Worm (Caenorhabditis elegans): Measurements from ENCODE around the gene F36H5.14.

F36H5.14 gene

ce11 chrII:1786209-1786608, 10.9 kb downstream of the F36H5.14 start, which contains the start of gene C08F1.10:
Gene C08F1.10, minus strand, starts transcription at chrII:1786309.
- no peak for TF ChIP-seq tbx-2 (tag; optimal IDR thresholded peaks at IDR 0.05)
- TF ChIP-seq elt-3 (tag; optimal IDR thresholded peaks at IDR 0.05): no peak
- no peak for TF ChIP-seq ZK546.5 (tag; optimal IDR thresholded peaks at IDR 0.05)
- TF ChIP-seq ceh-28 (tag; optimal IDR thresholded peaks at IDR 0.05): no peak
- TF ChIP-seq lin-39 (tag; optimal IDR thresholded peaks at IDR 0.05): no peak
- no peak for TF ChIP-seq lsy-12 (tag; optimal IDR thresholded peaks at IDR 0.05)
- TF ChIP-seq nhr-25 (tag; optimal IDR thresholded peaks at IDR 0.05): no peak
- TF ChIP-seq fkh-2 (tag; optimal IDR thresholded peaks at IDR 0.05): no peak
- no peak for TF ChIP-seq ceh-82 (tag; optimal IDR thresholded peaks at IDR 0.05)
- no peak for TF ChIP-seq fkh-10 (GFP tag; optimal IDR thresholded peaks at IDR 0.05)
- TF ChIP-seq eor-1 (tag; optimal IDR thresholded peaks at IDR 0.05): no peak
- TF ChIP-seq daf-12 (tag; optimal IDR thresholded peaks at IDR 0.05): no peak
- no peak for TF ChIP-seq ceh-16 (tag; optimal IDR thresholded peaks at IDR 0.05)
- TF ChIP-seq pqm-1 (tag; optimal IDR thresholded peaks at IDR 0.05): no peak
- TF ChIP-seq ama-1 (optimal IDR thresholded peaks at IDR 0.05): no peak

ce11 chrII:1787208-1787607, 11.9 kb downstream of the F36H5.14 start:
- TF ChIP-seq nhr-67 (tag; optimal IDR thresholded peaks at IDR 0.05) (no peak), jun-1 (tag; optimal IDR thresholded peaks at IDR 0.05) (no peak), daf-12 (tag; optimal IDR thresholded peaks at IDR 0.05) (no peak)

- TF ChIP-seq sea-2 (GFP tag; optimal IDR thresholded peaks at IDR 0.05) (no peak), nhr-76 (tag; optimal IDR thresholded peaks at IDR 0.05) (no peak), jun-1 (tag; optimal IDR thresholded peaks at IDR 0.05) (no peak), aly-2 (tag; optimal IDR thresholded peaks at IDR 0.05) (no peak), lin-39 (tag; optimal IDR thresholded peaks at IDR 0.05) (no peak), ceh-16 (tag; optimal IDR thresholded peaks at IDR 0.05) (no peak), egl-27 (tag; optimal IDR thresholded peaks at IDR 0.05) (no peak), nhr-11 (tag; optimal IDR thresholded peaks at IDR 0.05) (no peak), nfya-1 (tag; optimal IDR thresholded peaks at IDR 0.05; ENCODE audit: insufficient read depth) (no peak), unc-39 (tag; optimal IDR thresholded peaks at IDR 0.05) (no peak), elt-3 (tag; optimal IDR thresholded peaks at IDR 0.05) (no peak), elt-2 (tag; optimal IDR thresholded peaks at IDR 0.05) (no peak), ceh-82 (tag; optimal IDR thresholded peaks at IDR 0.05) (no peak), nhr-28 (tag; optimal IDR thresholded peaks at IDR 0.05) (no peak), nhr-25 (tag; optimal IDR thresholded peaks at IDR 0.05) (no peak), R02D3.7 (tag; optimal IDR thresholded peaks at IDR 0.05) (no peak)
Measured at ce11 chrII:1788087-1788486, 12.8 kb downstream of the F36H5.14 start, which contains the start of the genes C08F1.6 and fbxb-13. Gene C08F1.6, minus strand, starts transcription at chrII:1788187. Gene fbxb-13, plus strand, starts transcription at chrII:1788277.

ce11 chrII:1806358-1806757, 31.0 kb downstream of the F36H5.14 start, which contains the start of gene C08F1.12:
Gene C08F1.12, minus strand, starts transcription at chrII:1806458.
- no peak for TF ChIP-seq pha-4 (tag; optimal IDR thresholded peaks at IDR 0.05)
- no peak for TF ChIP-seq elt-3 (tag; optimal IDR thresholded peaks at IDR 0.05)
- no peak for TF ChIP-seq ceh-82 (tag; optimal IDR thresholded peaks at IDR 0.05)
- TF ChIP-seq hmg-11 (tag; optimal IDR thresholded peaks at IDR 0.05): no peak
- no peak for TF ChIP-seq ZK546.5 (tag; optimal IDR thresholded peaks at IDR 0.05)
- no peak for TF ChIP-seq nhr-28 (tag; optimal IDR thresholded peaks at IDR 0.05)
- no peak for TF ChIP-seq elt-1 (tag; optimal IDR thresholded peaks at IDR 0.05)
- TF ChIP-seq fkh-2 (tag; optimal IDR thresholded peaks at IDR 0.05): no peak
- TF ChIP-seq fos-1 (tag; optimal IDR thresholded peaks at IDR 0.05): no peak
- TF ChIP-seq lsy-12 (tag; optimal IDR thresholded peaks at IDR 0.05): no peak
- TF ChIP-seq snpc-4 (tag; optimal IDR thresholded peaks at IDR 0.05): no peak
- no peak for TF ChIP-seq nhr-67 (tag; optimal IDR thresholded peaks at IDR 0.05)

ce11 chrII:1808217-1808616, 32.9 kb downstream of the F36H5.14 start, which contains the start of gene C08F1.8:
Gene C08F1.8, minus strand, starts transcription at chrII:1808317.
- TF ChIP-seq pqm-1 (tag; optimal IDR thresholded peaks at IDR 0.05) (no peak), ceh-82 (tag; optimal IDR thresholded peaks at IDR 0.05) (no peak), skn-1 (tag; optimal IDR thresholded peaks at IDR 0.05) (no peak), ztf-4 (tag; optimal IDR thresholded peaks at IDR 0.05) (no peak), fkh-2 (tag; optimal IDR thresholded peaks at IDR 0.05) (no peak), sea-2 (GFP tag; optimal IDR thresholded peaks at IDR 0.05) (no peak), zag-1 (tag; optimal IDR thresholded peaks at IDR 0.05) (no peak), ama-1 (optimal IDR thresholded peaks at IDR 0.05) (no peak), fkh-10 (GFP tag; optimal IDR thresholded peaks at IDR 0.05) (no peak), eor-1 (tag; optimal IDR thresholded peaks at IDR 0.05) (no peak), nhr-43 (tag; optimal IDR thresholded peaks at IDR 0.05; ENCODE audit: poor library complexity, severe bottlenecking) (no peak), ceh-16 (tag; optimal IDR thresholded peaks at IDR 0.05) (no peak), nhr-25 (tag; optimal IDR thresholded peaks at IDR 0.05) (no peak), mml-1 (tag; optimal IDR thresholded peaks at IDR 0.05) (no peak)

All from whole organism, L3 larva.